Worm (Caenorhabditis elegans) whole organism, L4 larva: ENCODE measurements around the gene Y37E11AL.1.

ENCODE experiments used
- D1046.2 ChIP-seq: fragments of 200-800 bp; sonication (Bioruptor generic); IDR thresholded peaks from 2 replicates; pipeline ENCODE4 v1.3.6; 2022; ENCODE audit warnings: missing genetic modification characterization, missing compliant biosample characterization
- F26F4.8 ChIP-seq: fragments of 200-800 bp; sonication (Bioruptor generic); conservative IDR thresholded peaks from 2 replicates; pipeline ENCODE4 v1.3.6; 2022; ENCODE audit warnings: missing genetic modification characterization, missing compliant biosample characterization
- R02D3.7 ChIP-seq: fragments of 150-350 bp; sonication (generic microtip); optimal IDR thresholded peaks from 3 replicates; lab custom pipeline; 2014; ENCODE audit warnings: missing biosample characterization, missing genetic modification characterization
- T20F7.1 ChIP-seq: fragments of 200-800 bp; sonication (Bioruptor generic); optimal IDR thresholded peaks from 2 replicates; lab custom pipeline; 2018; ENCODE audit warnings: mild to moderate bottlenecking, missing genetic modification characterization, missing compliant biosample characterization
- T26A8.4 ChIP-seq: fragments of 200-800 bp; sonication (Bioruptor generic); IDR thresholded peaks from 2 replicates; pipeline ENCODE4 v1.3.6; 2022; ENCODE audit warnings: missing genetic modification characterization, missing compliant biosample characterization
- Y105C5A.15 ChIP-seq: fragments of 200-800 bp; sonication (Bioruptor generic); IDR thresholded peaks from 2 replicates; pipeline ENCODE4 v1.3.6; 2022; ENCODE audit warnings: missing genetic modification characterization, missing compliant biosample characterization
- aha-1 ChIP-seq: fragments of 150-350 bp; peaks from one replicate; lab custom pipeline; 2014; ENCODE audit warnings: missing biosample characterization, missing genetic modification characterization
- aly-2 ChIP-seq: sonication (generic microtip); optimal IDR thresholded peaks from 2 replicates; lab custom pipeline; 2018; ENCODE audit warnings: missing biosample characterization, missing genetic modification characterization
- arid-1 ChIP-seq: fragments of 200-800 bp; sonication (Bioruptor generic); conservative IDR thresholded peaks from 2 replicates; pipeline ENCODE4 v1.3.6; 2022; ENCODE audit warnings: missing genetic modification reagents, missing genetic modification characterization, missing compliant biosample characterization
- ceh-32 ChIP-seq: sonication (generic microtip); optimal IDR thresholded peaks from 2 replicates; lab custom pipeline; 2016; ENCODE audit warnings: mild to moderate bottlenecking, missing genetic modification characterization, missing compliant biosample characterization; ENCODE audit not compliant: poor library complexity
- ctbp-1 ChIP-seq: fragments of 200-800 bp; sonication (Bioruptor generic); IDR thresholded peaks from 2 replicates; pipeline ENCODE4 v1.3.6; 2022; ENCODE audit warnings: missing genetic modification reagents, missing genetic modification characterization, missing compliant biosample characterization
- daf-12 ChIP-seq: fragments of 150-350 bp; optimal IDR thresholded peaks from 2 replicates; lab custom pipeline; 2014; ENCODE audit warnings: missing biosample characterization, missing genetic modification reagents, missing genetic modification characterization
- daf-16 ChIP-seq, 3 experiments: sonication (generic microtip); optimal IDR thresholded peaks; 2 replicates each; lab custom pipeline; 2016 to 2017; ENCODE audit warnings: missing genetic modification characterization in 3 of 3, missing genetic modification reagents in 3 of 3, mild to moderate bottlenecking in 2 of 3, missing compliant biosample characterization in 2 of 3, missing biosample characterization in 1 of 3, moderate library complexity in 1 of 3
- daf-19 ChIP-seq: fragments of 200-800 bp; sonication (Bioruptor generic); conservative IDR thresholded peaks from 2 replicates; pipeline ENCODE4 v1.3.6; 2022; ENCODE audit warnings: missing genetic modification characterization, missing compliant biosample characterization
- dmd-6 ChIP-seq: fragments of 200-800 bp; sonication (Bioruptor generic); IDR thresholded peaks from 2 replicates; pipeline ENCODE4 v1.3.6; 2022; ENCODE audit warnings: missing genetic modification reagents, missing genetic modification characterization, missing compliant biosample characterization
- dpl-1 ChIP-seq: fragments of 150-350 bp; optimal IDR thresholded peaks from 2 replicates; lab custom pipeline; 2014; ENCODE audit warnings: missing biosample characterization, missing genetic modification reagents, missing genetic modification characterization
- dve-1 ChIP-seq: sonication (generic microtip); optimal IDR thresholded peaks from 2 replicates; lab custom pipeline; 2017; ENCODE audit warnings: antibody characterized with exemption, mild to moderate bottlenecking, missing genetic modification characterization, missing compliant biosample characterization; ENCODE audit not compliant: insufficient read depth
- egl-43 ChIP-seq: fragments of 200-800 bp; sonication (Bioruptor generic); IDR thresholded peaks from 2 replicates; pipeline ENCODE4 v1.3.6; 2022; ENCODE audit warnings: missing genetic modification reagents, missing genetic modification characterization, missing compliant biosample characterization
- fkh-10 ChIP-seq: fragments of 150-350 bp; optimal IDR thresholded peaks from 2 replicates; lab custom pipeline; 2014; ENCODE audit warnings: missing biosample characterization, missing genetic modification reagents, missing genetic modification characterization
- hif-1 ChIP-seq, 2 experiments: sonication (generic microtip); optimal IDR thresholded peaks; 2 replicates each; lab custom pipeline; 2016 to 2017; ENCODE audit warnings: missing compliant biosample characterization in 2 of 2, missing genetic modification characterization in 2 of 2, missing genetic modification reagents in 2 of 2, missing genotype in 2 of 2, mild to moderate bottlenecking in 1 of 2
- hlh-11 ChIP-seq: fragments of 200-800 bp; sonication (Bioruptor generic); optimal IDR thresholded peaks from 2 replicates; lab custom pipeline; 2018; ENCODE audit warnings: mild to moderate bottlenecking, missing genetic modification characterization, missing compliant biosample characterization
- hlh-30 ChIP-seq: sonication (generic microtip); optimal IDR thresholded peaks from 2 replicates; lab custom pipeline; 2017; ENCODE audit warnings: antibody characterized with exemption, mild to moderate bottlenecking, missing genetic modification characterization, missing compliant biosample characterization; ENCODE audit not compliant: insufficient read depth
- hmg-1.1 ChIP-seq: fragments of 200-800 bp; sonication (Bioruptor generic); IDR thresholded peaks from 2 replicates; pipeline ENCODE4 v1.3.6; 2022; ENCODE audit warnings: missing genetic modification reagents, missing genetic modification characterization, missing compliant biosample characterization
- lin-1 ChIP-seq: fragments of 200-800 bp; sonication (Bioruptor generic); IDR thresholded peaks from 2 replicates; pipeline ENCODE4 v1.3.6; 2022; ENCODE audit warnings: missing genetic modification reagents, missing genetic modification characterization, missing compliant biosample characterization
- lin-13 ChIP-seq: fragments of 150-350 bp; optimal IDR thresholded peaks from 2 replicates; lab custom pipeline; 2014; ENCODE audit warnings: missing biosample characterization, missing genetic modification reagents, missing genetic modification characterization
- lin-38 ChIP-seq: fragments of 200-800 bp; sonication (Bioruptor generic); IDR thresholded peaks from 2 replicates; pipeline ENCODE4 v1.3.6; 2022; ENCODE audit warnings: missing genetic modification reagents, missing genetic modification characterization, missing compliant biosample characterization
- lsy-2 ChIP-seq, 2 experiments: fragments of 150-350 bp in 1 of 2; sonication (generic microtip) in 1 of 2; optimal IDR thresholded peaks; 2 replicates each; lab custom pipeline; 2014 to 2017; ENCODE audit warnings: missing biosample characterization in 2 of 2, missing genetic modification characterization in 2 of 2
- madf-5 ChIP-seq, 2 experiments: fragments of 200-800 bp; sonication (Bioruptor generic); IDR thresholded peaks; 2 replicates each; pipeline ENCODE4 v1.3.6; 2022; ENCODE audit warnings: missing compliant biosample characterization in 2 of 2, missing genetic modification characterization in 2 of 2
- mdl-1 ChIP-seq, 2 experiments: fragments of 150-350 bp in 1 of 2; sonication (generic microtip) in 1 of 2; optimal IDR thresholded peaks; 2 replicates each; lab custom pipeline; 2014 to 2017; ENCODE audit warnings: missing biosample characterization in 2 of 2, missing genetic modification characterization in 2 of 2
- mdt-29 ChIP-seq: fragments of 200-800 bp; sonication (Bioruptor generic); IDR thresholded peaks from 2 replicates; pipeline ENCODE4 v1.3.6; 2022; ENCODE audit warnings: missing genetic modification reagents, missing genetic modification characterization, missing compliant biosample characterization
- mep-1 ChIP-seq: fragments of 150-350 bp; sonication (generic microtip); optimal IDR thresholded peaks from 3 replicates; lab custom pipeline; 2014; ENCODE audit warnings: missing biosample characterization, missing genetic modification characterization
- mes-2 ChIP-seq: sonication (generic microtip); optimal IDR thresholded peaks from 2 replicates; lab custom pipeline; 2016; ENCODE audit warnings: missing genotype, mild to moderate bottlenecking, missing genetic modification characterization, missing compliant biosample characterization; ENCODE audit not compliant: poor library complexity, severe bottlenecking
- nhr-10 ChIP-seq: fragments of 150-350 bp; optimal IDR thresholded peaks from 2 replicates; lab custom pipeline; 2014; ENCODE audit warnings: missing biosample characterization, missing genetic modification characterization
- nhr-11 ChIP-seq: fragments of 150-350 bp; optimal IDR thresholded peaks from 2 replicates; lab custom pipeline; 2014; ENCODE audit warnings: missing biosample characterization, missing genetic modification characterization
- nhr-111 ChIP-seq: fragments of 200-800 bp; sonication (Bioruptor generic); optimal IDR thresholded peaks from 2 replicates; lab custom pipeline; 2018; ENCODE audit warnings: mild to moderate bottlenecking, missing genetic modification characterization, missing compliant biosample characterization
- nhr-28 ChIP-seq: fragments of 150-350 bp; optimal IDR thresholded peaks from 2 replicates; lab custom pipeline; 2014; ENCODE audit warnings: missing biosample characterization, missing genetic modification characterization
- nhr-6 ChIP-seq: fragments of 150-350 bp; optimal IDR thresholded peaks from 2 replicates; lab custom pipeline; 2014; ENCODE audit warnings: missing biosample characterization, missing genetic modification characterization
- nhr-77 ChIP-seq: fragments of 150-350 bp; optimal IDR thresholded peaks from 2 replicates; lab custom pipeline; 2014; ENCODE audit warnings: missing biosample characterization, missing genetic modification characterization
- pha-4 ChIP-seq, 2 experiments: fragments of 150-350 bp in 1 of 2; fragments of 200-800 bp in 1 of 2; sonication (Bioruptor generic) in 1 of 2; IDR thresholded peaks in 1 of 2; optimal IDR thresholded peaks in 1 of 2; 2 replicates each; pipeline versions ENCODE4 v1.3.6 to Lab custom; 2014 to 2022; ENCODE audit warnings: missing genetic modification characterization in 2 of 2, missing genetic modification reagents in 2 of 2, missing biosample characterization in 1 of 2, missing compliant biosample characterization in 1 of 2
- pqm-1 ChIP-seq: sonication (generic microtip); optimal IDR thresholded peaks from 2 replicates; lab custom pipeline; 2017; ENCODE audit warnings: missing biosample characterization, missing genetic modification characterization
- rbr-2 ChIP-seq: sonication (generic microtip); optimal IDR thresholded peaks from 2 replicates; lab custom pipeline; 2016; ENCODE audit warnings: missing genotype, missing genetic modification characterization, missing compliant biosample characterization
- snpc-1.2 ChIP-seq: fragments of 200-800 bp; sonication (Bioruptor generic); IDR thresholded peaks from 2 replicates; pipeline ENCODE4 v1.3.6; 2022; ENCODE audit warnings: missing genetic modification reagents, missing genetic modification characterization, missing compliant biosample characterization
- zag-1 ChIP-seq: fragments of 150-350 bp; optimal IDR thresholded peaks from 2 replicates; lab custom pipeline; 2014; ENCODE audit warnings: missing biosample characterization, missing genetic modification characterization
- zfp-3 ChIP-seq: fragments of 200-800 bp; sonication (Bioruptor generic); conservative IDR thresholded peaks from 2 replicates; pipeline ENCODE4 v1.3.6; 2022; ENCODE audit warnings: missing genetic modification reagents, missing genetic modification characterization, missing compliant biosample characterization

The Y37E11AL.1 gene

DNA sequence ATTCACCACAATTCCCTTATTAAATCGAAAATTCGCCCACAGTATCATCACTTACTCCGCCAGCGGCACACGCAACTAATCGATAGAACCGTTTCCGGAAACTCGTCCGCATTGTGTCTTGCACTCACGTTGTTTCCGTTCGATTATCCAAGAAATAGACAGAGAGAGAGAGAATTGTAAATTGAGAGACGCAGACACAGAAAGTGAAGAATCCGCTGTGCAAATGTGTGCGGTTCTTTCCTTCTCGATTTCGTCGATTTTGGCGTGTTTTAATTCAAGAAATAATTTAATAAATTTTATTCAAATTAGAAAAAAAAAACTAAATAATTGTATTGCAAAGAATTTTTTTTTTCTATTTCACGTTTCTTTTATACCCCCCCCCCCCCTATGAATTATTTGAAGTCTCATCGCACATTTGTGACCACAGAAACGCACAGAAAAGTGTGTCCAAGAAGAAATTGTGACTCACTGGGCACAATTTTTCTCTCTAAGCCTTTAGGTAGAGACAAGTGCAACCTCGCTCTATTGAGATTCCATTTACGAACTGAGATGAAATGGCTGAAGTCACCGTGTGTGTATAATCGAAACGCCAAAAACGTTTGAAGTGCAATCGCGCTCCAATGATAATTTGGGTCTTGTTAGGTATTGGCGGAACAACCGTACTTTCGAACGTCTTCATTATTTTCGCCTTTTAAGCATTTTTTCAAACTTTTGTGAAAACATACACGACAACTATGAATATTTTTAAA, 29.5 kb downstream of the Y37E11AL.1 start, which contains the start of gene nape-2 (continued):
- TF ChIP-seq zfp-3 (GFP tag; lab: Robert Waterston, UW) (no peak), aly-2 (tag; lab: Kevin White, UChicago) (no peak), mdt-29 (GFP tag; lab: Robert Waterston, UW) (no peak), aha-1 (tag; lab: Kevin White, UChicago) (peak; percentile 97), T20F7.1 (GFP tag; lab: Kevin White, UChicago) (no peak), hlh-30 (tag; lab: Kevin White, UChicago) (no peak), egl-43 (no peak), T26A8.4 (GFP tag; lab: Robert Waterston, UW) (no peak), Y105C5A.15 (GFP tag; lab: Robert Waterston, UW) (no peak), D1046.2 (no peak), lin-1 (GFP tag; lab: Robert Waterston, UW) (no peak), daf-12 (tag; lab: Kevin White, UChicago) (no peak), F26F4.8 (GFP tag; lab: Robert Waterston, UW) (no peak), daf-19 (GFP tag; lab: Robert Waterston, UW) (no peak), ceh-32 (no peak), ctbp-1 (GFP tag; lab: Robert Waterston, UW) (no peak), dve-1 (tag; lab: Kevin White, UChicago) (peak; percentile 34), zag-1 (tag; lab: Kevin White, UChicago) (no peak), arid-1 (GFP tag; lab: Robert Waterston, UW) (no peak), mdl-1 (tag; optimal IDR thresholded peaks at IDR 0.05; lab: Kevin White, UChicago) (no peak), nhr-11 (tag; lab: Kevin White, UChicago) (no peak), lin-38 (GFP tag; lab: Robert Waterston, UW) (peak; percentile 76), nhr-10 (tag; lab: Kevin White, UChicago) (no peak), hmg-1.1 (GFP tag; lab: Robert Waterston, UW) (no peak)

DNA sequence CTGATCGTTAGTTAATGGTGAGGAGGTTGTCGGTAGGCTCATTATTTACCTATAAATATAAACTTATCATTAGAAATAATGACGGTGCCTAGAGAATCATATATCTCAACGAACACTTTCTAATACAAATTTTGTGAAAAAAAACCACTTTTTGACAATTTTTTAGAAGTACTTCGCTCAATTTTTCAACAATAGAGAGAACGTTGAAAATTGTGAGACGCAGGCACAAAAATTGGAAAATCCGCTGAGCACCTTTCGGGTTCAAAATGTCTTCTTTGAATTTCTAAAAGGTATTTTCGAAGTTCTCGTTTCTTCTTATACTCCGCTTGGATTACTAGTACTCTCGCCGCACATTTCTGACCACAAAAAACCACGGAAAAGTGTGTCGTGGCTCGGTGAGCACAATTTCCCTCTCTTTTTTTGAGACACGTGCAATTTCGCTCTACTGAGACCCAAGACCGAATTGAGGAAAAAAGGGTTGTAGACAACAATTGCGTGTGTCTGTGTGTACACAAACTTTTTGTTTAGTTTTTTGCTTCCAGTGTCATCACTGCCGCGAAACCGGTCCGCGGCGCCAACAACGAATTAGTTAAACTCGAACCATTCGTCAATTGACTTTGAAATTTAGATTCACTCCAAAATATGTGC, 31.7 kb downstream of the Y37E11AL.1 start, which contains the start of gene nape-1:
Gene nape-1, minus strand, starts transcription at position 51 of the 648 bp plus-strand sequence.
- TF ChIP-seq aha-1 (tag; lab: Kevin White, UChicago) (peak; percentile 93), fkh-10 (GFP tag; lab: Kevin White, UChicago) (peak; percentile 29), egl-43 (peak; percentile 52; the same call in 1 of the 2 replicates), T26A8.4 (GFP tag; lab: Robert Waterston, UW) (peak; percentile 35), hif-1 (tag; optimal IDR thresholded peaks at IDR 0.05; lab: Kevin White, UChicago) (peak in 1 of 2 experiments; percentile 55), dve-1 (tag; lab: Kevin White, UChicago) (peak; percentile 20), lin-13 (peak; percentile 53), nhr-6 (peak; percentile 22), pha-4 (GFP tag; IDR thresholded peaks at IDR 0.05; lab: Robert Waterston, UW) (peak; percentile 64; the same call in 1 of the 2 replicates), pha-4 (tag; optimal IDR thresholded peaks at IDR 0.05; lab: Kevin White, UChicago) (peak; percentile 92), nhr-111 (GFP tag; lab: Kevin White, UChicago) (no peak), hlh-11 (tag; lab: Kevin White, UChicago) (peak; percentile 80), lin-38 (GFP tag; lab: Robert Waterston, UW) (peak; percentile 72), rbr-2 (tag; lab: Kevin White, UChicago) (peak; percentile 12), pqm-1 (peak; percentile 49), hlh-30 (tag; lab: Kevin White, UChicago) (peak; percentile 63), dpl-1 (GFP tag; lab: Kevin White, UChicago) (peak; percentile 29), nhr-28 (tag; lab: Kevin White, UChicago) (peak; percentile 94), mep-1 (tag; lab: Kevin White, UChicago) (peak; percentile 53), dmd-6 (GFP tag; lab: Robert Waterston, UW) (peak; percentile 44; the same call in 1 of the 2 replicates), snpc-1.2 (no peak), Y105C5A.15 (GFP tag; lab: Robert Waterston, UW) (no peak), mes-2 (tag; lab: Kevin White, UChicago) (peak; percentile 57), lsy-2 (tag; optimal IDR thresholded peaks at IDR 0.05; lab: Kevin White, UChicago) (peak in 1 of 2 experiments; percentile 62), R02D3.7 (no peak), mdl-1 (tag; optimal IDR thresholded peaks at IDR 0.05; lab: Kevin White, UChicago) (peak in 1 of 2 experiments; percentile 80), nhr-77 (peak; percentile 29), daf-16 (GFP tag; optimal IDR thresholded peaks at IDR 0.05; lab: Kevin White, UChicago) (no peak), daf-16 (tag; optimal IDR thresholded peaks at IDR 0.05; lab: Kevin White, UChicago) (peak; percentile 67), madf-5 (GFP tag; IDR thresholded peaks at IDR 0.05; lab: Robert Waterston, UW) (no peak), hmg-1.1 (GFP tag; lab: Robert Waterston, UW) (peak; percentile 47; the same call in 1 of the 2 replicates)
